Fruit fly (Drosophila melanogaster) whole organism, embryonic: Measurements from ENCODE around the gene Atx-1.

ENCODE experiments used
- Ada2b ChIP-seq: fragments of 200-800 bp; sonication (Bioruptor generic); IDR thresholded peaks from 2 replicates; pipeline ENCODE4 v1.3.6; 2022; ENCODE audit warnings: missing biosample characterization, missing genetic modification characterization
- CG11398 ChIP-seq: fragments of 200-800 bp; sonication (Bioruptor generic); optimal IDR thresholded peaks from 2 replicates; lab custom pipeline; 2016; ENCODE audit warnings: missing biosample characterization, missing genetic modification characterization
- CG11560 ChIP-seq: fragments of 200-800 bp; sonication (Bioruptor generic); IDR thresholded peaks from 3 replicates; pipeline ENCODE4 v1.3.6; 2022; ENCODE audit warnings: missing biosample characterization, missing genetic modification characterization
- CG12236 ChIP-seq: fragments of 200-800 bp; sonication (Bioruptor generic); optimal IDR thresholded peaks from 2 replicates; lab custom pipeline; 2016; ENCODE audit warnings: missing biosample characterization, missing genetic modification characterization
- CG12299 ChIP-seq: fragments of 200-800 bp; sonication (Bioruptor generic); optimal IDR thresholded peaks from 2 replicates; lab custom pipeline; 2018; ENCODE audit warnings: missing biosample characterization, mild to moderate bottlenecking, missing genetic modification characterization
- CG1529 ChIP-seq: fragments of 200-800 bp; sonication (Bioruptor generic); optimal IDR thresholded peaks from 3 replicates; lab custom pipeline; 2018; ENCODE audit warnings: missing biosample characterization, missing genetic modification characterization
- CG2120 ChIP-seq: fragments of 200-800 bp; sonication (Bioruptor generic); optimal IDR thresholded peaks from 3 replicates; lab custom pipeline; 2016; ENCODE audit warnings: missing biosample characterization, missing genetic modification characterization
- CG2678 ChIP-seq: fragments of 200-800 bp; sonication (Bioruptor generic); optimal IDR thresholded peaks from 3 replicates; lab custom pipeline; 2019; ENCODE audit warnings: missing biosample characterization, mild to moderate bottlenecking, missing genetic modification characterization, moderate library complexity
- CG2712 ChIP-seq: fragments of 200-800 bp; optimal IDR thresholded peaks from 3 replicates; lab custom pipeline; 2019; ENCODE audit warnings: missing biosample characterization, mild to moderate bottlenecking, missing genetic modification characterization, moderate library complexity
- CG31388 ChIP-seq: fragments of 200-800 bp; sonication (Bioruptor generic); optimal IDR thresholded peaks from 2 replicates; lab custom pipeline; 2016; ENCODE audit warnings: missing biosample characterization, missing genetic modification characterization
- CG32772 ChIP-seq: fragments of 200-800 bp; sonication (Bioruptor generic); IDR thresholded peaks from 2 replicates; pipeline ENCODE4 v1.3.6; 2022; ENCODE audit warnings: missing biosample characterization, missing genetic modification characterization
- CG3838 ChIP-seq: fragments of 200-800 bp; sonication (Bioruptor generic); optimal IDR thresholded peaks from 3 replicates; lab custom pipeline; 2016; ENCODE audit warnings: missing biosample characterization, missing genetic modification characterization
- CG5953 ChIP-seq: fragments of 200-800 bp; sonication (Bioruptor generic); IDR thresholded peaks from 2 replicates; pipeline ENCODE4 v1.3.6; 2022; ENCODE audit warnings: missing biosample characterization, missing genetic modification characterization
- CG6272 ChIP-seq: fragments of 200-800 bp; sonication (Bioruptor generic); IDR thresholded peaks from 2 replicates; pipeline ENCODE4 v1.3.6; 2022; ENCODE audit warnings: missing biosample characterization, missing genetic modification characterization
- CG6654 ChIP-seq: fragments of 200-800 bp; sonication (Bioruptor generic); optimal IDR thresholded peaks from 2 replicates; lab custom pipeline; 2017; ENCODE audit warnings: missing biosample characterization, mild to moderate bottlenecking, missing genetic modification characterization
- CG6689 ChIP-seq: fragments of 200-800 bp; sonication (Bioruptor generic); IDR thresholded peaks from 2 replicates; pipeline ENCODE4 v1.3.6; 2022; ENCODE audit warnings: missing biosample characterization, missing genetic modification characterization
- CkIIα-i1 ChIP-seq: fragments of 200-800 bp; sonication (Bioruptor generic); IDR thresholded peaks from 2 replicates; pipeline ENCODE4 v1.3.6; 2022; ENCODE audit warnings: missing biosample characterization, missing genetic modification characterization
- Dad ChIP-seq: fragments of 200-800 bp; sonication (Bioruptor generic); optimal IDR thresholded peaks from 3 replicates; lab custom pipeline; 2016; ENCODE audit warnings: missing biosample characterization, missing genetic modification characterization
- Dfd ChIP-seq, 2 experiments: fragments of >200 bp; optimal IDR thresholded peaks; 2 replicates each; lab custom pipeline; 2017; ENCODE audit warnings: missing biosample characterization in 2 of 2, missing genetic modification characterization in 2 of 2
- GATAe ChIP-seq: fragments of 200-800 bp; sonication (Bioruptor generic); conservative IDR thresholded peaks from 2 replicates; pipeline ENCODE4 v1.3.6; 2022; ENCODE audit warnings: missing biosample characterization, missing genetic modification characterization
- HLHmδ ChIP-seq: fragments of 200-800 bp; sonication (Bioruptor generic); optimal IDR thresholded peaks from 2 replicates; lab custom pipeline; 2018; ENCODE audit warnings: missing biosample characterization, mild to moderate bottlenecking, missing genetic modification characterization, moderate library complexity
- Hmx ChIP-seq: fragments of 200-800 bp; sonication (Bioruptor generic); optimal IDR thresholded peaks from 2 replicates; lab custom pipeline; 2016; ENCODE audit warnings: missing biosample characterization, missing genetic modification characterization
- Hr3 ChIP-seq: fragments of 200-800 bp; sonication (Bioruptor generic); optimal IDR thresholded peaks from 3 replicates; lab custom pipeline; 2016; ENCODE audit warnings: missing biosample characterization, missing genetic modification characterization
- Mad ChIP-seq: fragments of 200-800 bp; sonication (Bioruptor generic); optimal IDR thresholded peaks from 2 replicates; lab custom pipeline; 2016; ENCODE audit warnings: missing biosample characterization, missing genetic modification characterization
- Mes4 ChIP-seq: fragments of 200-800 bp; sonication (Bioruptor generic); optimal IDR thresholded peaks from 2 replicates; lab custom pipeline; 2016; ENCODE audit warnings: missing biosample characterization, missing genetic modification characterization
- Nf-YC ChIP-seq: fragments of 200-800 bp; optimal IDR thresholded peaks from 3 replicates; lab custom pipeline; 2019; ENCODE audit warnings: missing biosample characterization, mild to moderate bottlenecking, missing genetic modification characterization, moderate library complexity
- Poxn ChIP-seq: fragments of 200-800 bp; sonication (Bioruptor generic); IDR thresholded peaks from 2 replicates; pipeline ENCODE4 v1.3.6; 2022; ENCODE audit warnings: missing biosample characterization, missing genetic modification characterization
- Rx ChIP-seq: fragments of 200-800 bp; sonication (Bioruptor generic); IDR thresholded peaks from 2 replicates; pipeline ENCODE4 v1.3.6; 2022; ENCODE audit warnings: missing biosample characterization, missing genetic modification characterization
- Usf ChIP-seq: fragments of 200-800 bp; sonication (Bioruptor generic); optimal IDR thresholded peaks from 2 replicates; lab custom pipeline; 2017; ENCODE audit warnings: missing genotype, missing biosample characterization, missing genetic modification characterization
- abd-A ChIP-seq: fragments of 200-800 bp; sonication (Bioruptor generic); optimal IDR thresholded peaks from 3 replicates; lab custom pipeline; 2019; ENCODE audit warnings: missing biosample characterization, mild to moderate bottlenecking, missing genetic modification characterization, moderate library complexity
- bbx ChIP-seq: fragments of 200-800 bp; sonication (Bioruptor generic); IDR thresholded peaks from 2 replicates; pipeline ENCODE4 v1.3.6; 2022; ENCODE audit warnings: missing biosample characterization, missing genetic modification characterization; ENCODE audit not compliant: partially characterized antibody
- chm ChIP-seq: fragments of 200-800 bp; sonication (Bioruptor generic); IDR thresholded peaks from 2 replicates; pipeline ENCODE4 v1.3.6; 2022; ENCODE audit warnings: missing biosample characterization, missing genetic modification characterization
- danr ChIP-seq: fragments of 200-800 bp; sonication (Bioruptor generic); IDR thresholded peaks from 2 replicates; pipeline ENCODE4 v1.3.6; 2022; ENCODE audit warnings: missing biosample characterization, missing genetic modification characterization
- dimm ChIP-seq: fragments of 200-800 bp; sonication (Bioruptor generic); IDR thresholded peaks from 2 replicates; pipeline ENCODE4 v1.3.6; 2022; ENCODE audit warnings: missing biosample characterization, missing genetic modification characterization
- dysf ChIP-seq: fragments of 200-800 bp; sonication (Bioruptor generic); IDR thresholded peaks from 3 replicates; pipeline ENCODE4 v1.3.6; 2022; ENCODE audit warnings: missing biosample characterization, missing genetic modification characterization
- exex ChIP-seq: fragments of 200-800 bp; sonication (Bioruptor generic); optimal IDR thresholded peaks from 4 replicates; lab custom pipeline; 2018; ENCODE audit warnings: missing biosample characterization, mild to moderate bottlenecking, missing genetic modification characterization, moderate library complexity
- ftz-f1 ChIP-seq: fragments of 200-800 bp; sonication (Bioruptor generic); optimal IDR thresholded peaks from 2 replicates; lab custom pipeline; 2016; ENCODE audit warnings: missing biosample characterization, missing genetic modification characterization
- gfzf ChIP-seq: fragments of 200-800 bp; sonication (Bioruptor generic); optimal IDR thresholded peaks from 2 replicates; lab custom pipeline; 2016; ENCODE audit warnings: missing biosample characterization, mild to moderate bottlenecking, missing genetic modification characterization, moderate library complexity
- h ChIP-seq: fragments of >200 bp; optimal IDR thresholded peaks from 2 replicates; lab custom pipeline; 2017
- hb ChIP-seq: fragments of 200-800 bp; sonication (Bioruptor generic); IDR thresholded peaks from 3 replicates; pipeline ENCODE4 v1.3.6; 2022; ENCODE audit warnings: missing biosample characterization, missing genetic modification characterization; ENCODE audit not compliant: partially characterized antibody
- hth ChIP-seq: fragments of >200 bp; optimal IDR thresholded peaks from 2 replicates; lab custom pipeline; 2017; ENCODE audit warnings: inconsistent platforms
- p53 ChIP-seq: fragments of 200-800 bp; sonication (Bioruptor generic); optimal IDR thresholded peaks from 2 replicates; lab custom pipeline; 2016; ENCODE audit warnings: missing biosample characterization, missing genetic modification characterization
- pho ChIP-seq: fragments of 200-800 bp; sonication (Bioruptor generic); optimal IDR thresholded peaks from 2 replicates; lab custom pipeline; 2016; ENCODE audit warnings: missing biosample characterization, missing genetic modification characterization
- phol ChIP-seq: fragments of 200-800 bp; sonication (Bioruptor generic); optimal IDR thresholded peaks from 3 replicates; lab custom pipeline; 2018; ENCODE audit warnings: missing biosample characterization, mild to moderate bottlenecking, missing genetic modification characterization, moderate library complexity
- pros ChIP-seq: fragments of 200-800 bp; sonication (Bioruptor generic); optimal IDR thresholded peaks from 3 replicates; lab custom pipeline; 2019; ENCODE audit warnings: missing biosample characterization, mild to moderate bottlenecking, missing genetic modification characterization, moderate library complexity
- pum ChIP-seq: fragments of 200-800 bp; sonication (Bioruptor generic); optimal IDR thresholded peaks from 2 replicates; lab custom pipeline; 2016; ENCODE audit warnings: missing biosample characterization, missing genetic modification characterization
- sens ChIP-seq: fragments of 200-800 bp; sonication (Bioruptor generic); peaks from one replicate; lab custom pipeline; 2016; ENCODE audit warnings: missing biosample characterization, missing genetic modification characterization
- seq ChIP-seq: fragments of 200-800 bp; sonication (Bioruptor generic); IDR thresholded peaks from 2 replicates; pipeline ENCODE4 v1.3.6; 2022; ENCODE audit warnings: missing biosample characterization, missing genetic modification characterization
- shn ChIP-seq: fragments of 200-800 bp; sonication (Bioruptor generic); optimal IDR thresholded peaks from 3 replicates; lab custom pipeline; 2016; ENCODE audit warnings: missing biosample characterization, missing genetic modification characterization
- unc-4 ChIP-seq: fragments of 200-800 bp; sonication (Bioruptor generic); IDR thresholded peaks from 2 replicates; pipeline ENCODE4 v1.3.6; 2022; ENCODE audit warnings: missing biosample characterization, missing genetic modification characterization; ENCODE audit not compliant: partially characterized antibody
- zfh1 ChIP-seq: fragments of 200-800 bp; sonication (Bioruptor generic); IDR thresholded peaks from 3 replicates; pipeline ENCODE4 v1.3.6; 2022; ENCODE audit warnings: missing biosample characterization, missing genetic modification characterization

The Atx-1 gene

DNA sequence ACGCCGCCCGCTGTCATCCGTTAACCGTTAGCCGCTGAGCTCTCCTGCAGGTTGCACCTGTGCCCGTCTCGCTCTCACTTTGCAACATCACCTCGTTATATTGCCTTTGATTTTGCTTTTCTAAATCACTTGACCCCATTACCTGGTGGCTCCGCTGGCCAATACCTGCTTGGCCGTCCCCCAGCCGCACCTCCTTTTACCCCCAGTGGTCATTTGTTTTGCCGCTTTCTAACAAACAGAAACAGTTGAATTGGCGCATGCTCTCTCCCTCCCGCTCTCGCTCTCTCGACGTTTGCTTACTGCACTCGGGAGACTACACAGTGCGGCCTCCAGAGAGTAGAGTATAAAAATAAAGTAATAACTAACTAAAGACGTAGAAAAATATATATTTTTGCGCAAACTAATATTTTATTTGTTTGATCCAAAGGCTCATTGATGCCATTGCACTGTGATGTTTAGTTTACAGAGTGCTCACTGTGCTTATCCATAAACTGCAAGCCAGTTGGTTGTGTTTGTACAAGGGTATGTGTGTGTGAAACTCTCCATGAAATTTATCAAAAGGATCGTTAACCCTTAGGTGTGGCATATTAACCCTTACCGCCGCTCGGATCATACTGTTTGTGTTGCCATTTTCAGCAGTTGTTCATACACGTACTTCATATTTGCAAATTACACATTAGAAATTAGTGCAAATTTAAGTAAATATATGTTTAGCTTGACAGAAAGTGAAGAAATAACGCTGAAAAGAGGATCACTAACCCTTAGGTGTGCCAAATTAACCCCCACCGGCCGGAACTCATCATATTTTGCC, 18.3 kb upstream of the Atx-1 start (continued):
- TF ChIP-seq CG31388 (GFP tag; lab: Kevin White, UChicago) (peak; percentile 31), hth (no peak), chm (GFP tag; lab: Robert Waterston, UW) (peak; percentile 90), CG3838 (GFP tag; lab: Kevin White, UChicago) (peak; percentile 60), sens (peak; percentile 98), hb (no peak), Dad (GFP tag; lab: Kevin White, UChicago) (peak; percentile 51), Mad (GFP tag; lab: Kevin White, UChicago) (peak; percentile 69), CG32772 (peak; percentile 91), CG5953 (peak; percentile 85), pros (GFP tag; lab: Kevin White, UChicago) (no peak), Nf-YC (tag; lab: Kevin White, UChicago) (no peak), pho (GFP tag; lab: Kevin White, UChicago) (peak; percentile 66), shn (GFP tag; lab: Kevin White, UChicago) (peak; percentile 36), Dfd (GFP tag; optimal IDR thresholded peaks at IDR 0.05; lab: Kevin White, UChicago) (no peak), Ada2b (GFP tag; lab: Robert Waterston, UW) (peak; percentile 89), pum (GFP tag; lab: Kevin White, UChicago) (peak; percentile 56), unc-4 (no peak), p53 (GFP tag; lab: Kevin White, UChicago) (no peak), danr (GFP tag; lab: Robert Waterston, UW) (0 out of 2 replicates have a peak, but pooled peaks have one; percentile 47), Hmx (GFP tag; lab: Kevin White, UChicago) (no peak), CG11398 (peak; percentile 15), Rx (GFP tag; lab: Robert Waterston, UW) (peak; percentile 89), CkIIα-i1 (GFP tag; lab: Robert Waterston, UW) (no peak), CG12236 (GFP tag; lab: Kevin White, UChicago) (peak; percentile 57), zfh1 (GFP tag; lab: Robert Waterston, UW) (peak; percentile 94), h (lab: Kevin White, UChicago) (no peak), phol (tag; lab: Kevin White, UChicago) (peak; percentile 65), dysf (GFP tag; lab: Robert Waterston, UW) (peak; percentile 87), Mes4 (GFP tag; lab: Kevin White, UChicago) (peak; percentile 64), CG6689 (peak; percentile 90), HLHmδ (GFP tag; lab: Kevin White, UChicago) (no peak), CG2120 (GFP tag; lab: Kevin White, UChicago) (peak; percentile 82), CG6654 (GFP tag; lab: Kevin White, UChicago) (peak; percentile 3), CG2712 (tag; lab: Kevin White, UChicago) (peak; percentile 84), exex (peak; percentile 23), seq (GFP tag; lab: Robert Waterston, UW) (peak; percentile 89), CG6272 (GFP tag; lab: Robert Waterston, UW) (peak; percentile 80), dimm (GFP tag; lab: Robert Waterston, UW) (peak; percentile 76), Hr3 (GFP tag; lab: Kevin White, UChicago) (peak; percentile 73), CG12299 (peak; percentile 41), CG2678 (tag; lab: Kevin White, UChicago) (no peak), ftz-f1 (GFP tag; lab: Kevin White, UChicago) (no peak), CG11560 (tag; lab: Robert Waterston, UW) (peak; percentile 72), abd-A (tag; lab: Kevin White, UChicago) (no peak), CG1529 (GFP tag; lab: Kevin White, UChicago) (peak; percentile 67), Usf (GFP tag; lab: Kevin White, UChicago) (peak; percentile 51), Poxn (GFP tag; lab: Robert Waterston, UW) (peak; percentile 37; the same call in 1 of the 2 replicates), GATAe (GFP tag; lab: Robert Waterston, UW) (no peak), bbx (GFP tag; lab: Robert Waterston, UW) (no peak; the same call in 1 of the 2 replicates), gfzf (GFP tag; lab: Kevin White, UChicago) (no peak)
